Worm (Caenorhabditis elegans): ENCODE data around the gene Y39A1A.9.

ce11 chrIII:10595066-10595465 lies 38.2 kb downstream of the Y39A1A.9 start, which contains the start of gene Y45F3A.9:
- TF ChIP-seq elt-1 (tag; optimal IDR thresholded peaks at IDR 0.05), result no peak
- TF ChIP-seq elt-3 (tag; optimal IDR thresholded peaks at IDR 0.05), result no peak
- no peak for TF ChIP-seq lin-11 (tag; optimal IDR thresholded peaks at IDR 0.05)
- TF ChIP-seq ztf-11 (tag; optimal IDR thresholded peaks at IDR 0.05), result no peak
